Worm (Caenorhabditis elegans) whole organism, young adult: ENCODE measurements around the gene taf-10.

ENCODE experiments used
- F55B11.4 ChIP-seq: sonication (generic microtip); optimal IDR thresholded peaks from 2 replicates; lab custom pipeline; 2016; ENCODE audit warnings: missing compliant biosample characterization, missing genetic modification characterization, borderline replicate concordance; ENCODE audit not compliant: insufficient read depth
- T26A5.8 ChIP-seq: sonication (generic microtip); optimal IDR thresholded peaks from 2 replicates; lab custom pipeline; 2016; ENCODE audit warnings: missing genetic modification characterization, missing compliant biosample characterization
- ama-1 ChIP-seq, 3 experiments: fragments of 150-350 bp in 1 of 3; sonication (generic microtip) in 2 of 3; optimal IDR thresholded peaks; 2 replicates each; lab custom pipeline; 2014 to 2018; ENCODE audit warnings: missing biosample characterization in 2 of 3, missing genetic modification characterization in 2 of 3, missing genetic modification reagents in 2 of 3
- bed-1 ChIP-seq: fragments of 200-800 bp; sonication (Bioruptor generic); IDR thresholded peaks from 2 replicates; pipeline ENCODE4 v1.3.6; 2022; ENCODE audit warnings: missing genetic modification reagents, missing genetic modification characterization, missing compliant biosample characterization
- bed-2 ChIP-seq: fragments of 200-800 bp; sonication (Bioruptor generic); IDR thresholded peaks from 2 replicates; pipeline ENCODE4 v1.3.6; 2022; ENCODE audit warnings: missing genetic modification reagents, missing genetic modification characterization, missing compliant biosample characterization
- ceh-100 ChIP-seq: fragments of 200-800 bp; sonication (Bioruptor generic); IDR thresholded peaks from 2 replicates; pipeline ENCODE4 v1.3.6; 2022; ENCODE audit warnings: missing genetic modification reagents, missing genetic modification characterization, missing compliant biosample characterization
- ceh-79 ChIP-seq: sonication (generic microtip); optimal IDR thresholded peaks from 2 replicates; lab custom pipeline; 2017; ENCODE audit warnings: mild to moderate bottlenecking, missing genetic modification characterization, missing compliant biosample characterization
- egrh-3 ChIP-seq: fragments of 200-800 bp; sonication (Bioruptor generic); IDR thresholded peaks from 2 replicates; pipeline ENCODE4 v1.3.6; 2022; ENCODE audit warnings: missing genetic modification reagents, missing genetic modification characterization, missing compliant biosample characterization
- ets-4 ChIP-seq: fragments of 200-800 bp; sonication (Bioruptor generic); optimal IDR thresholded peaks from 2 replicates; lab custom pipeline; 2018; ENCODE audit warnings: mild to moderate bottlenecking, missing genetic modification characterization, missing compliant biosample characterization
- him-1 ChIP-seq: sonication (generic microtip); optimal IDR thresholded peaks from 2 replicates; lab custom pipeline; 2016; ENCODE audit warnings: missing genotype, missing genetic modification reagents, missing genetic modification characterization, missing compliant biosample characterization
- tlf-1 ChIP-seq: fragments of 200-800 bp; sonication (Bioruptor generic); optimal IDR thresholded peaks from 2 replicates; lab custom pipeline; 2018; ENCODE audit warnings: mild to moderate bottlenecking, missing genetic modification characterization, missing compliant biosample characterization
- unc-62 ChIP-seq: fragments of 150-350 bp; optimal IDR thresholded peaks from 2 replicates; lab custom pipeline; 2014; ENCODE audit warnings: missing biosample characterization, missing genetic modification reagents, missing genetic modification characterization

DNA sequence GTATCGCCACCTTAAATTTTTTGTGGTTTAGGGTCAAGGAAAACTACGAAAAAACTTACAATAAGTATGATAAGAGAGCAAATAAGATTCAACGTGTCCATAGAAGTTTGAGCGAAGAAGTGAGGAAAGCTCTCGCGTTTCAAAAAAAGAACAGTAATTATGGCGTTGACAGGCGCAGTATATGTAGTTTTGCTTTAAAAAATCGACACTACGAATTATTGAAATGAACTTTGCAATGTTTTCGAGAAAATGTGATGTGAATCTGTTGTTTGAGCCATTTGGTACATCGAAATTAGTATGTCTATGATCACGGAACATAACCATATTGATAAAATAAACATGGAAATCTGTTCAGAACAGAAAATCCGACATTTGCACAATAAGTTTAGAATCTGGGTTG, 24.5 kb upstream of the taf-10 start, which contains the start of gene srx-74:
- TF ChIP-seq ets-4 (no peak), bed-1 (GFP tag; lab: Robert Waterston, UW) (no peak), ceh-100 (GFP tag; lab: Robert Waterston, UW) (no peak), ceh-79 (tag; lab: Kevin White, UChicago) (no peak), unc-62 (GFP tag; lab: Kevin White, UChicago) (no peak), F55B11.4 (no peak), egrh-3 (GFP tag; lab: Robert Waterston, UW) (no peak), bed-2 (GFP tag; lab: Robert Waterston, UW) (no peak), him-1 (tag; lab: Kevin White, UChicago) (no peak), ama-1 (optimal IDR thresholded peaks at IDR 0.05; lab: Kevin White, UChicago) (no peak), ama-1 (GFP tag; optimal IDR thresholded peaks at IDR 0.05; lab: Kevin White, UChicago) (no peak), T26A5.8 (no peak), tlf-1 (GFP tag; lab: Kevin White, UChicago) (no peak)
